Worm (Caenorhabditis elegans) whole organism, young adult: Measurements from ENCODE around the gene F44A2.5.

Source experiments
- B0336.3 ChIP-seq: fragments of 200-800 bp; sonication (Bioruptor generic); IDR thresholded peaks from 2 replicates; pipeline ENCODE4 v1.3.6; 2022; ENCODE audit warnings: missing genetic modification characterization, missing compliant biosample characterization
- D2030.7 ChIP-seq: fragments of 200-800 bp; sonication (Bioruptor generic); IDR thresholded peaks from 2 replicates; pipeline ENCODE4 v1.3.6; 2022; ENCODE audit warnings: missing genetic modification reagents, missing genetic modification characterization, missing compliant biosample characterization
- F49E8.2 ChIP-seq: sonication (generic microtip); optimal IDR thresholded peaks from 3 replicates; lab custom pipeline; 2017; ENCODE audit warnings: missing genetic modification characterization, mild to moderate bottlenecking, missing compliant biosample characterization, antibody characterized with exemption, moderate library complexity; ENCODE audit not compliant: insufficient read depth
- T07F8.4 ChIP-seq: sonication (generic microtip); optimal IDR thresholded peaks from 2 replicates; lab custom pipeline; 2016; ENCODE audit warnings: mild to moderate bottlenecking, missing genetic modification characterization, moderate library complexity, missing compliant biosample characterization
- T26A5.8 ChIP-seq: sonication (generic microtip); optimal IDR thresholded peaks from 2 replicates; lab custom pipeline; 2016; ENCODE audit warnings: missing genetic modification characterization, missing compliant biosample characterization
- Y56A3A.18 ChIP-seq: fragments of 200-800 bp; sonication (Bioruptor generic); IDR thresholded peaks from 2 replicates; pipeline ENCODE4 v1.3.6; 2022; ENCODE audit warnings: missing genetic modification reagents, missing genetic modification characterization, missing compliant biosample characterization
- Y67H2A.10 ChIP-seq: fragments of 200-800 bp; sonication (Bioruptor generic); conservative IDR thresholded peaks from 2 replicates; pipeline ENCODE4 v1.3.6; 2022; ENCODE audit warnings: missing genetic modification reagents, missing genetic modification characterization, missing compliant biosample characterization
- ZK185.1 ChIP-seq: sonication (generic microtip); optimal IDR thresholded peaks from 2 replicates; lab custom pipeline; 2016; ENCODE audit warnings: mild to moderate bottlenecking, missing genetic modification characterization, missing compliant biosample characterization; ENCODE audit not compliant: poor library complexity, severe bottlenecking
- attf-3 ChIP-seq: fragments of 200-800 bp; sonication (Bioruptor generic); conservative IDR thresholded peaks from 2 replicates; pipeline ENCODE4 v1.3.6; 2022; ENCODE audit warnings: missing genetic modification reagents, missing genetic modification characterization, missing compliant biosample characterization
- bed-1 ChIP-seq: fragments of 200-800 bp; sonication (Bioruptor generic); IDR thresholded peaks from 2 replicates; pipeline ENCODE4 v1.3.6; 2022; ENCODE audit warnings: missing genetic modification reagents, missing genetic modification characterization, missing compliant biosample characterization
- ccch-3 ChIP-seq: fragments of 200-800 bp; sonication (Bioruptor generic); optimal IDR thresholded peaks from 2 replicates; lab custom pipeline; 2018; ENCODE audit warnings: mild to moderate bottlenecking, missing genetic modification characterization, missing compliant biosample characterization
- cebp-1 ChIP-seq, 2 experiments: fragments of 200-800 bp in 1 of 2; sonication (Bioruptor generic) in 1 of 2; sonication (generic microtip) in 1 of 2; IDR thresholded peaks in 1 of 2; optimal IDR thresholded peaks in 1 of 2; 2 replicates each; pipeline versions ENCODE4 v1.3.6 to Lab custom; 2017 to 2022; ENCODE audit warnings: missing compliant biosample characterization in 2 of 2, missing genetic modification characterization in 2 of 2, mild to moderate bottlenecking in 1 of 2, missing genetic modification reagents in 1 of 2, moderate library complexity in 1 of 2
- cebp-2 ChIP-seq: fragments of 200-800 bp; sonication (Bioruptor generic); IDR thresholded peaks from 2 replicates; pipeline ENCODE4 v1.3.6; 2022; ENCODE audit warnings: missing genetic modification characterization, missing compliant biosample characterization
- dox-1 ChIP-seq: fragments of 200-800 bp; sonication (Bioruptor generic); IDR thresholded peaks from 2 replicates; pipeline ENCODE4 v1.3.6; 2022; ENCODE audit warnings: missing genetic modification reagents, missing genetic modification characterization, missing compliant biosample characterization
- dpl-1 ChIP-seq: fragments of 150-350 bp; optimal IDR thresholded peaks from 2 replicates; lab custom pipeline; 2014; ENCODE audit warnings: missing biosample characterization, missing genetic modification reagents, missing genetic modification characterization
- efl-1 ChIP-seq: fragments of 150-350 bp; optimal IDR thresholded peaks from 2 replicates; lab custom pipeline; 2014; ENCODE audit warnings: missing biosample characterization, missing genetic modification reagents, missing genetic modification characterization
- egl-44 ChIP-seq: fragments of 200-800 bp; sonication (Bioruptor generic); IDR thresholded peaks from 2 replicates; pipeline ENCODE4 v1.3.6; 2022; ENCODE audit warnings: missing genetic modification reagents, missing genetic modification characterization, missing compliant biosample characterization
- egrh-3 ChIP-seq: fragments of 200-800 bp; sonication (Bioruptor generic); IDR thresholded peaks from 2 replicates; pipeline ENCODE4 v1.3.6; 2022; ENCODE audit warnings: missing genetic modification reagents, missing genetic modification characterization, missing compliant biosample characterization
- him-1 ChIP-seq: sonication (generic microtip); optimal IDR thresholded peaks from 2 replicates; lab custom pipeline; 2016; ENCODE audit warnings: missing genotype, missing genetic modification reagents, missing genetic modification characterization, missing compliant biosample characterization
- hlh-26 ChIP-seq: fragments of 200-800 bp; sonication (Bioruptor generic); conservative IDR thresholded peaks from 2 replicates; pipeline ENCODE4 v1.3.6; 2022; ENCODE audit warnings: missing genetic modification reagents, missing genetic modification characterization, missing compliant biosample characterization
- lag-1 ChIP-seq: fragments of 200-800 bp; sonication (Bioruptor generic); IDR thresholded peaks from 2 replicates; pipeline ENCODE4 v1.3.6; 2022; ENCODE audit warnings: missing genetic modification reagents, missing genetic modification characterization, missing compliant biosample characterization
- let-607 ChIP-seq, 2 experiments: fragments of 200-800 bp in 1 of 2; sonication (Bioruptor generic) in 1 of 2; sonication (generic microtip) in 1 of 2; optimal IDR thresholded peaks; 2 replicates each; lab custom pipeline; 2016 to 2018; ENCODE audit warnings: mild to moderate bottlenecking in 2 of 2, missing compliant biosample characterization in 2 of 2, missing genetic modification characterization in 2 of 2, moderate library complexity in 2 of 2, missing genotype in 1 of 2
- lin-35 ChIP-seq, 3 experiments: fragments of 150-350 bp in 2 of 3; sonication (generic microtip) in 1 of 3; optimal IDR thresholded peaks; 2 replicates each; lab custom pipeline; 2014 to 2018; ENCODE audit warnings: missing biosample characterization in 3 of 3, missing genetic modification characterization in 3 of 3, missing genetic modification reagents in 3 of 3
- lin-54 ChIP-seq: fragments of 200-800 bp; sonication (Bioruptor generic); optimal IDR thresholded peaks from 2 replicates; lab custom pipeline; 2018; ENCODE audit warnings: mild to moderate bottlenecking, missing genetic modification characterization, missing compliant biosample characterization
- lsl-1 ChIP-seq: fragments of 200-800 bp; sonication (Bioruptor generic); optimal IDR thresholded peaks from 2 replicates; lab custom pipeline; 2018; ENCODE audit warnings: mild to moderate bottlenecking, missing genetic modification characterization, moderate library complexity, missing compliant biosample characterization
- mcd-1 ChIP-seq: fragments of 200-800 bp; sonication (Bioruptor generic); IDR thresholded peaks from 2 replicates; pipeline ENCODE4 v1.3.6; 2022; ENCODE audit warnings: missing genetic modification reagents, missing genetic modification characterization, missing compliant biosample characterization
- nhr-179 ChIP-seq: sonication (generic microtip); optimal IDR thresholded peaks from 2 replicates; lab custom pipeline; 2016; ENCODE audit warnings: mild to moderate bottlenecking, missing genetic modification characterization, missing compliant biosample characterization
- pbrm-1 ChIP-seq: fragments of 200-800 bp; sonication (Bioruptor generic); IDR thresholded peaks from 2 replicates; pipeline ENCODE4 v1.3.6; 2022; ENCODE audit warnings: missing genetic modification reagents, missing genetic modification characterization, missing compliant biosample characterization
- rpc-1 ChIP-seq, 2 experiments: fragments of 150-350 bp in 1 of 2; sonication (generic microtip) in 1 of 2; optimal IDR thresholded peaks; 2 replicates each; lab custom pipeline; 2014 to 2018; ENCODE audit warnings: missing biosample characterization in 1 of 2, missing genetic modification characterization in 1 of 2, missing genetic modification reagents in 1 of 2, missing genotype in 1 of 2
- tbx-9 ChIP-seq: sonication (generic microtip); optimal IDR thresholded peaks from 2 replicates; lab custom pipeline; 2016; ENCODE audit warnings: borderline replicate concordance, missing genetic modification characterization, inconsistent platforms, missing compliant biosample characterization
- tlf-1 ChIP-seq: fragments of 200-800 bp; sonication (Bioruptor generic); optimal IDR thresholded peaks from 2 replicates; lab custom pipeline; 2018; ENCODE audit warnings: mild to moderate bottlenecking, missing genetic modification characterization, missing compliant biosample characterization
- zfh-2 ChIP-seq: fragments of 200-800 bp; sonication (Bioruptor generic); conservative IDR thresholded peaks from 2 replicates; pipeline ENCODE4 v1.3.6; 2022; ENCODE audit warnings: missing genetic modification reagents, missing genetic modification characterization, missing compliant biosample characterization
- ztf-18 ChIP-seq: sonication (generic microtip); optimal IDR thresholded peaks from 2 replicates; lab custom pipeline; 2016; ENCODE audit warnings: missing genotype, mild to moderate bottlenecking, missing genetic modification characterization, missing compliant biosample characterization
- ztf-26 ChIP-seq: sonication (generic microtip); optimal IDR thresholded peaks from 2 replicates; lab custom pipeline; 2017; ENCODE audit warnings: missing genetic modification characterization, missing compliant biosample characterization

The F44A2.5 gene

DNA sequence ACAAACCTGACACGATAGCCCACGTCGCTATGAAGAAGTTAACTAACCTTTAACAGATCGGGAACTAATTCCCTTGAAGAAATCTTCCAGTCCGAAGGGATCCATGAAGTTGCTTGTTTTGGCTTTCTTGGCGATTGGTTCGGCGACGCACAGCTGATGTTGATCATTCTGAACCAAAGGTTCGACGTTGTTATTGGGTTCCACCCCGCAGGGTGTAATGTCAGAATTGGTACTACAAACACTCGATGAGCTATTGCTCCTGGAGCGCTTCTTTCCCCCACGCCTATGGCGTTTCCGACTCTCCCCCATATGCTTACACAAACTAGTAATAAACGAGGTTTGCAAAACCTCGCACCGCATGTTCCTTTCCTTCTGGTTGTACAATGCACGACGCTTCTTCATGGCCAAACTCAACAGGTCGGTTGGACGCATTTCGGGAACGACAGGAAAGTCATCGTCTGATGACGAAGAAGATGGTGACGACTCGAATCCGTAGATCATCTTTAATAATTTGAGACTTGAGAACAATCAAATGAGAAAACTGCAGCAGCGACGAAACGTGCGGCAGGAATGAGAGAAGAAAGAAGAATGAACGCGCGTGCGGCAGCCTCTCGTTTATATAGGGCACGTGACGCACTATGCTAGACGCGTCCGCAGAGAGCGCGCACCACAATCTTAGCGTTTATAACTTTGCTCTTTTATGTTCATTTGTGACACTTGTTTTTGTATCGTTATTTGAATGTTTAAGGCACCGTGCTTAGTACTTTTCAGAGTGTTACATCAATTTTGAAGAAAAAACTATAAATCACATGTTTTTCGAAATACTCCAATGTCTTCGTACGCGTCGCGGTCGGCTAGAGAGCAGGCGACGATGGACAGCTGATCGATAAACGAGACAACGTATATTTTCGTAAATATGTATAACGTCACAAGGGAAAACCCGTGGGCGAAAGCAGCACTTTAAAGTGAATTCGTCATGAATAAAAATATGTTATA is 46.5 kb downstream of the F44A2.5 start, which contains the start of gene tos-1 (continued):
- TF ChIP-seq pbrm-1 (GFP tag; lab: Robert Waterston, UW) (peak; percentile 98), zfh-2 (GFP tag; lab: Robert Waterston, UW) (no peak; the same call in 1 of the 2 replicates), ztf-26 (tag; lab: Kevin White, UChicago) (peak; percentile 99), T26A5.8 (tag; lab: Kevin White, UChicago) (no peak), dox-1 (peak; percentile 95), let-607 (tag; optimal IDR thresholded peaks at IDR 0.05; lab: Kevin White, UChicago) (peak; percentile 89 to 90), egl-44 (GFP tag; lab: Robert Waterston, UW) (no peak), bed-1 (GFP tag; lab: Robert Waterston, UW) (no peak), Y56A3A.18 (GFP tag; lab: Robert Waterston, UW) (peak; percentile 16; the same call in 1 of the 2 replicates), T07F8.4 (tag; lab: Kevin White, UChicago) (peak; percentile 21), ccch-3 (GFP tag; lab: Kevin White, UChicago) (peak; percentile 9), lin-35 (GFP tag; optimal IDR thresholded peaks at IDR 0.05; lab: Kevin White, UChicago) (peak in 2 of 3 experiments; percentile 80 to 85), cebp-1 (GFP tag; IDR thresholded peaks at IDR 0.05; lab: Robert Waterston, UW) (peak; percentile 91), cebp-1 (tag; optimal IDR thresholded peaks at IDR 0.05; lab: Kevin White, UChicago) (peak; percentile 98), rpc-1 (optimal IDR thresholded peaks at IDR 0.05; lab: Kevin White, UChicago) (no peak), rpc-1 (tag; optimal IDR thresholded peaks at IDR 0.05; lab: Kevin White, UChicago) (no peak), nhr-179 (tag; lab: Kevin White, UChicago) (no peak), ztf-18 (peak; percentile 84), lsl-1 (peak; percentile 52), cebp-2 (GFP tag; lab: Robert Waterston, UW) (no peak; the same call in 1 of the 2 replicates), ZK185.1 (tag; lab: Kevin White, UChicago) (peak; percentile 89), hlh-26 (GFP tag; lab: Robert Waterston, UW) (no peak)

DNA sequence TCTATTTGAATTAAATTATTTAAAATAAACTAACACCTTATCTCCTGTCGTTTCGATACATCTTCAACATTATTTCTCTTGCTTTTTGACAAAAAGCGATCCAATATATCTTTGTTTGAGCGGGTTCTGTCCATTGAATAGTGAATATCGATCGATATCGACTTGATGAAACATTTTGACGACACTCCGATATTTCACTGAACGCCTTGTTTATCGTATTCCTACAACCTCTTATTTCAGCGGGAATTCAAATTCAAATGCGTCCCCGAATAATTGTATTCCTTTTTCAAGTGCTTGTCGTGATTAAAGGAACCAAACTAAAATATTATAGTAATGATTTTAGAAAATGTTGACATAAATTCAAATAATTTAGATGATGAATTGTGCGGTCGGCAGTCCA is 49.4 kb downstream of the F44A2.5 start, which contains the start of the genes K07B1.7 and try-5:
Gene K07B1.7 (minus strand): TSS at position 159 of the 400 bp plus-strand sequence.
Gene try-5 (plus strand): TSS at position 241 of the 400 bp plus-strand sequence.
- TF ChIP-seq lin-35 (GFP tag; optimal IDR thresholded peaks at IDR 0.05; lab: Kevin White, UChicago): peak in 1 of 3 experiments; percentile 85
- no peak for TF ChIP-seq ztf-26 (tag; lab: Kevin White, UChicago)
- TF ChIP-seq tlf-1 (GFP tag; lab: Kevin White, UChicago): no peak
- peak; percentile 26 for TF ChIP-seq dpl-1
- peak; percentile 68 for TF ChIP-seq efl-1 (GFP tag; lab: Kevin White, UChicago)
- no peak for TF ChIP-seq tbx-9 (tag; lab: Kevin White, UChicago)
- TF ChIP-seq lag-1 (GFP tag; lab: Robert Waterston, UW): no peak
- no peak for TF ChIP-seq mcd-1 (GFP tag; lab: Robert Waterston, UW)
- TF ChIP-seq F49E8.2: no peak
- peak; percentile 93 for TF ChIP-seq attf-3 (GFP tag; lab: Robert Waterston, UW)
- peak; percentile 87 for TF ChIP-seq lin-54 (GFP tag; lab: Kevin White, UChicago)
- TF ChIP-seq him-1 (tag; lab: Kevin White, UChicago): peak; percentile 36
- TF ChIP-seq egrh-3: no peak
- TF ChIP-seq, all 124 proteins: peak for 6

DNA sequence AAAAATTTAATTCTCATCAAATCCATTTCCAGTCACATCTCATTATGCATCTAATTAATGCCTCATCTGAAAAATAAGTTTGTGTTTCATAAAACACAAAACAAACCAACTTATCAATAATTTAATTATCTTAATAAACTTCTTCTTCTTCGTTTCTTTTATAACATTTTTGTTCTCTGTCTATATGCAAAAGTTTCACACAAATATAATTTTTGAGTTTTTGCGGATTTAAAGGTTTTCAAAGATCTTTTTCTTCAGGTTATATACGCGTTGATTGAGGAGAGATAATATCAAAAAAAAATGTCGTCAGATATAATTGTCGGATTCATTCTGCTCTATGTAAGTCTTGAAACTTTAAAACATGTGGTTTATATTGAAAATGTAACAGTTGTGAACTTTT is 52.3 kb downstream of the F44A2.5 start, which contains the start of gene srx-47:
Gene srx-47 (plus strand): TSS at position 301 of the 400 bp plus-strand sequence.
- TF ChIP-seq B0336.3: no peak
- TF ChIP-seq D2030.7 (GFP tag; lab: Robert Waterston, UW): no peak
- TF ChIP-seq lin-54 (GFP tag; lab: Kevin White, UChicago): no peak
- no peak for TF ChIP-seq Y67H2A.10 (GFP tag; lab: Robert Waterston, UW)
